Worm (Caenorhabditis elegans): Measurements from ENCODE around the gene arrd-7.

The arrd-7 gene

DNA sequence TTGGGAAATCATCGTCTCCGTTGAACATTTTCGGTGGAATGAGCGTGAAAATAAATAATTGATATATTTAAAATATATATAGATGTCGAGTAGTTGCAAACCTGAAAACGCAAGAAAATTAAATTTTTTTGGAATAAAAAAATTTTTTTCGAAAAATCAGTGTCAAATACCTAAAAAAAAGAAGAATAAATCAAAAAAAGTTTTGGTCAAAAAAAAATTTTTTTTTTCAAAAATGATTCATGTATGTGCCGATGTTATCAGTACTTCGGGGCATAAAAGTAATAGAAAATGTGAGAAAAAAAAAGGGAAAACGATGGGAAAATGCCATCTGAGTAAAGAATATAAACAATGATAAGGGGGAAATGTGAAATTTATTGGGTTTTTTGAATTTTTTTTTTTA lies 37.5 kb upstream of the arrd-7 start, which contains the start of gene Y17G7B.17:
Gene Y17G7B.17, minus strand, starts transcription at position 101 of the 400 bp plus-strand sequence.
- TF ChIP-seq sptf-1 (tag; optimal IDR thresholded peaks at IDR 0.05) (no peak), snpc-4 (tag; optimal IDR thresholded peaks at IDR 0.05) (no peak), lin-13 (tag; optimal IDR thresholded peaks at IDR 0.05) (no peak), ceh-39 (tag; optimal IDR thresholded peaks at IDR 0.05) (no peak), pha-4 (tag; optimal IDR thresholded peaks at IDR 0.05) (no peak), nhr-28 (tag; optimal IDR thresholded peaks at IDR 0.05) (no peak), unc-62 (GFP tag; optimal IDR thresholded peaks at IDR 0.05) (no peak), sem-2 (GFP tag; optimal IDR thresholded peaks at IDR 0.05) (no peak), ham-2 (GFP tag; optimal IDR thresholded peaks at IDR 0.05) (no peak)

ce11 chrII:12098716-12099115 lies 36.3 kb upstream of the arrd-7 start:
- no peak for TF ChIP-seq unc-62 (GFP tag; optimal IDR thresholded peaks at IDR 0.05)
- TF ChIP-seq lsy-2 (tag; optimal IDR thresholded peaks at IDR 0.05) = no peak
- no peak for TF ChIP-seq cnd-1 (tag; optimal IDR thresholded peaks at IDR 0.05)
- no peak for TF ChIP-seq sem-2 (GFP tag; optimal IDR thresholded peaks at IDR 0.05)
- no peak for TF ChIP-seq tbx-8 (GFP tag; optimal IDR thresholded peaks at IDR 0.05)
- TF ChIP-seq sptf-1 (tag; optimal IDR thresholded peaks at IDR 0.05) = no peak
- TF ChIP-seq M03D4.4 (tag; optimal IDR thresholded peaks at IDR 0.05) = no peak

DNA sequence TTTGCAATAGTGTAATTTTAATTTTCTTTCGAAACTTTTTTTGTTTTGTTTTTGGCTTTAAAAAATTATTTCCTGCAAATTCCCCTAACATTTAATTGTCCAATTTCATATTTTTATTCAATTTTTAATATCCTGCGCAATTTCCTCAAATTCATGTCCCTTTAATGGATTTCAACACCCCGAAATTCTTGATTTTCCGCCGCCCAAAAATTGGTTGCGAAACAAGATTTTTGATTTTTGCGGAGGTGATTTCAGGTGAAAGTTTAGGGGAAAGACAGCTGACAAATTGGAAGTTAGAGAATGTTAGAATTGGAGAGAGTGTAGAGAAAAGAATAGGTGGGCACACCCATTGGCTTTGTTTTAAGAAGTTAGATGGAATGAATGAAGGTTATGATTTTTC lies 32.6 kb upstream of the arrd-7 start:
- TF ChIP-seq mep-1 (tag; optimal IDR thresholded peaks at IDR 0.05) = no peak
- TF ChIP-seq ces-1 (GFP tag; optimal IDR thresholded peaks at IDR 0.05) = peak; percentile 9
- TF ChIP-seq hlh-1 (tag; optimal IDR thresholded peaks at IDR 0.05) = peak; percentile 23

DNA sequence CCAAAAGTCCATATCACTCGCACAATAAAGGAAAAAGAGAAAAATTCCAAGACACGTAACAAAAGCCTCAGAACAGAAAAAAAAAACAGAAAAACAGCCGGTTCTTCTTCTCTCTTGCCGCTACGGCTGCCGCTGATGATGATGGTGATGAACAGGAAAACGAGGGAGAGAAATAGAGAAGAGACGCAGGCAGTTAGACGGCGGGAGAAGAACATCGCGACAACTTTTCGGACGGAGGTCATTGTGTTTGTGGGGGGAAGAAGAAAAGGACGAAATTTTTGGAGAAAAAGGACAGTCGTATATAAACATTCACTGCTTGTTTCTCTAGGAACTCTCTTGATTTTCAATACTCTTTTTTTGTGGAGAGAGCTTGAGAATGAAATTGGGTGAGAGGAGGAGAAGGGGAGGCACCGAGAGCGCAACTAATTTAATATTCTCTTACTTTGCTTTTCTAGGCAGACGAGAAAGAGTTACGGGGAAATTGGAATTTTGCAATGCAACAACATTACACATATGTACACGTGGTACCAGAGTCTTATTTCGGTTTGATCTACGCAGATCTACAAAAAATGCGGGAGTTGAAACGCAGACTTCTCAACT lies 27.3 kb upstream of the arrd-7 start:
- no peak for TF ChIP-seq unc-39 (tag; optimal IDR thresholded peaks at IDR 0.05)
- peak; percentile 37 for TF ChIP-seq pha-4 (tag; optimal IDR thresholded peaks at IDR 0.05)
- peak; percentile 55 for TF ChIP-seq hlh-1 (tag; optimal IDR thresholded peaks at IDR 0.05)
- TF ChIP-seq unc-62 (GFP tag; optimal IDR thresholded peaks at IDR 0.05) = peak; percentile 2
- TF ChIP-seq ces-1 (GFP tag; optimal IDR thresholded peaks at IDR 0.05) = peak; percentile 98

ce11 chrII:12088833-12089232 lies 26.4 kb upstream of the arrd-7 start, which contains the start of gene cnt-1:
Gene cnt-1, minus strand, starts transcription at chrII:12088868.
- no peak for TF ChIP-seq lin-32 (GFP tag; optimal IDR thresholded peaks at IDR 0.05)
- no peak for TF ChIP-seq sem-2 (GFP tag; optimal IDR thresholded peaks at IDR 0.05)
- TF ChIP-seq nhr-2 (tag; optimal IDR thresholded peaks at IDR 0.05) = no peak
- no peak for TF ChIP-seq mls-2 (tag; optimal IDR thresholded peaks at IDR 0.05)
- no peak for TF ChIP-seq cnd-1 (tag; optimal IDR thresholded peaks at IDR 0.05)
- TF ChIP-seq M03D4.4 (tag; optimal IDR thresholded peaks at IDR 0.05) = no peak
- TF ChIP-seq ztf-11 (tag; optimal IDR thresholded peaks at IDR 0.05) = no peak
- TF ChIP-seq nhr-237 (tag; optimal IDR thresholded peaks at IDR 0.05) = no peak
- TF ChIP-seq bed-3 (GFP tag; optimal IDR thresholded peaks at IDR 0.05) = no peak

- TF ChIP-seq ham-2 (GFP tag; optimal IDR thresholded peaks at IDR 0.05) = peak; percentile 70
Observed at ce11 chrII:12082086-12082485, 19.7 kb upstream of the arrd-7 start.

ce11 chrII:12081454-12081853 lies 19.0 kb upstream of the arrd-7 start:
- no peak for TF ChIP-seq elt-3 (tag; optimal IDR thresholded peaks at IDR 0.05)
- TF ChIP-seq snpc-4 (tag; optimal IDR thresholded peaks at IDR 0.05) = no peak
- no peak for TF ChIP-seq ces-1 (GFP tag; optimal IDR thresholded peaks at IDR 0.05)

DNA sequence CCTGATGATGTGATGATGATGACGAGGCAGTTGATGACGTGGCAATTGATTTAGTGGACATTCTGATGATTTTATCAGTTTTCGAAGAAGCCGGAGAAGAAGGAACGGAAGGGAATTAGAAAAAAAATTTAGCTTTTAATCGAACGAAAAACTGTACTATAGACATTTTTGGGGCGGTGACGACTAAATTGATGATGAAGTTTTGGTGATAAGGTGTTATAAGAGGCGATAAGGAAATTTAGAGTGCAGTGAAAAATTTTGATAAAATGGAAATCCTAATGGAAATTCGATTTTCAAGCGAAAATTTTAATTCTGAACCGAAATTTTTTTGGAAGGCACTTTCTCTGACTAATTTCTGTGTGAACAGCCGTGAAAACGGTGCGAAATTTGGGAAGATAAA lies 17.6 kb upstream of the arrd-7 start:
- no peak for TF ChIP-seq drap-1 (GFP tag; optimal IDR thresholded peaks at IDR 0.05)
- no peak for TF ChIP-seq ceh-43 (GFP tag; optimal IDR thresholded peaks at IDR 0.05)
- no peak for TF ChIP-seq bed-3 (GFP tag; optimal IDR thresholded peaks at IDR 0.05)
- TF ChIP-seq elt-1 (tag; optimal IDR thresholded peaks at IDR 0.05; ENCODE audit: borderline replicate concordance, insufficient read depth) = no peak
- TF ChIP-seq ceh-39 (tag; optimal IDR thresholded peaks at IDR 0.05) = no peak
- no peak for TF ChIP-seq unc-62 (GFP tag; optimal IDR thresholded peaks at IDR 0.05)
- no peak for TF ChIP-seq cnd-1 (tag; optimal IDR thresholded peaks at IDR 0.05)
- TF ChIP-seq snpc-4 (tag; optimal IDR thresholded peaks at IDR 0.05) = no peak
- TF ChIP-seq hlh-1 (tag; optimal IDR thresholded peaks at IDR 0.05) = no peak
- no peak for TF ChIP-seq flh-1 (GFP tag; optimal IDR thresholded peaks at IDR 0.05)
- no peak for TF ChIP-seq mep-1 (tag; optimal IDR thresholded peaks at IDR 0.05)
- no peak for TF ChIP-seq M03D4.4 (tag; optimal IDR thresholded peaks at IDR 0.05)
- TF ChIP-seq ces-1 (GFP tag; optimal IDR thresholded peaks at IDR 0.05) = no peak

Data from whole organism, mixed stage, embryonic.